Worm (Caenorhabditis elegans) whole organism, midembryonic: ENCODE data around the gene R04D3.2.

Experiments used
- T22C8.4 ChIP-seq: fragments of 200-800 bp; sonication (Bioruptor generic); IDR thresholded peaks from 2 replicates; pipeline ENCODE4 v1.3.6; 2022; ENCODE audit warnings: missing genetic modification characterization, missing compliant biosample characterization
- cog-1 ChIP-seq: sonication (generic microtip); optimal IDR thresholded peaks from 2 replicates; lab custom pipeline; 2016; ENCODE audit warnings: missing genetic modification characterization, missing compliant biosample characterization
- flt-1 ChIP-seq: fragments of 200-800 bp; sonication (Bioruptor generic); IDR thresholded peaks from 2 replicates; pipeline ENCODE4 v1.3.6; 2022; ENCODE audit warnings: missing genetic modification characterization, missing compliant biosample characterization
- klf-2 ChIP-seq: fragments of 200-800 bp; sonication (Bioruptor generic); conservative IDR thresholded peaks from 2 replicates; pipeline ENCODE4 v1.3.6; 2022; ENCODE audit warnings: missing genetic modification reagents, missing genetic modification characterization, missing compliant biosample characterization
- med-1 ChIP-seq: sonication (generic microtip); optimal IDR thresholded peaks from 2 replicates; lab custom pipeline; 2017; ENCODE audit warnings: missing genetic modification characterization, mild to moderate bottlenecking, missing compliant biosample characterization, antibody characterized with exemption, missing genetic modification reagents; ENCODE audit not compliant: insufficient read depth
- ref-1 ChIP-seq: fragments of 200-800 bp; sonication (Bioruptor generic); conservative IDR thresholded peaks from 2 replicates; pipeline ENCODE4 v1.3.6; 2022; ENCODE audit warnings: missing genetic modification reagents, missing genetic modification characterization, missing compliant biosample characterization
- tab-1 ChIP-seq: fragments of 200-800 bp; sonication (Bioruptor generic); IDR thresholded peaks from 2 replicates; pipeline ENCODE4 v1.3.6; 2022; ENCODE audit warnings: missing genetic modification characterization, missing compliant biosample characterization
- ztf-23 ChIP-seq: fragments of 200-800 bp; sonication (Bioruptor generic); IDR thresholded peaks from 2 replicates; pipeline ENCODE4 v1.3.6; 2022; ENCODE audit warnings: missing genetic modification reagents, missing genetic modification characterization, missing compliant biosample characterization
- ztf-29 ChIP-seq: fragments of 200-800 bp; sonication (Bioruptor generic); IDR thresholded peaks from 2 replicates; pipeline ENCODE4 v1.3.6; 2022; ENCODE audit warnings: missing genetic modification reagents, missing genetic modification characterization, missing compliant biosample characterization

R04D3.2 gene

DNA sequence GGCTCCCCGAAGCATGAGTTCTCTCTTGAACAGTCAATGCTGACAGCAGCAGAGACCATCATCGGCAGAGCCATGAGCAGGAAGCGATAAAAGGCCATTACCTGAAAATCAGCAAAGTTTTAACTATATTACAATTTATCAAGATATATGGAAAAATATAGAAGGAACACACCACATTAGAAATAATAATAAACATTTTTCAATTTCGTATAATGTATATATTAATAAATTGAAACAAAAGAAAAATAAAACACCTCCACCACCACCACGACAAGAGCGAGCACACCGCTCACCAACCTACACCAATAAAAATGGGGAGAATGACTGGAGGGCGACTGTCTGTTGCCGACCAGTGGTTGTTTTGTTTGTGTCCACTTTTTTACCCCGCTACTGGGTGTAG lies at the start of gene R04D3.2:
Gene R04D3.2 (minus strand): TSS at position 101 of the 400 bp plus-strand sequence.
- TF ChIP-seq klf-2 (no peak), T22C8.4 (no peak), ref-1 (GFP tag; lab: Robert Waterston, UW) (no peak), flt-1 (no peak), med-1 (GFP tag; lab: Kevin White, UChicago) (no peak), cog-1 (tag; lab: Kevin White, UChicago) (no peak), ztf-29 (no peak), tab-1 (GFP tag; lab: Robert Waterston, UW) (no peak), ztf-23 (GFP tag; lab: Robert Waterston, UW) (no peak)

DNA sequence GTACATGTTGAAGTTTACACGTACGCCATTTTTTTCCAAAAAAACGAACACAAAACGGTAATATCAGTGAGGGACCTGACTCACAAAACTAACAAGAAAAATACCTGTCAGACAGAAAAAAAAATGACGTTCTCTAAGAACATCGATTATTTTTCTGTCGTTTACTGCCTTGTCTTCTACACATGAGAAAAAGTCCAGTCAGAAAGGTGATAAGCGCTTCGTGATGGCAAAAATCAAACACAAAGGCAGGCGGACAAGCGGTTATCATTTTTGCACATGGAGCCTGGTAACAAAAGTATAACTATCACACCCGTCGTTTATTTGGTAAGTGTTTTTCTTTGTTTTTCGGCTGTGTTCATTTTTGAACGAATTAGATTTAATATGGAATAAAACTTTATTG lies 47.4 kb upstream of the R04D3.2 start, which contains the start of gene F46G10.4:
Gene F46G10.4 (plus strand): TSS at position 212 of the 400 bp plus-strand sequence.
- TF ChIP-seq med-1 (GFP tag; lab: Kevin White, UChicago) (no peak), flt-1 (no peak), klf-2 (no peak), T22C8.4 (no peak), cog-1 (tag; lab: Kevin White, UChicago) (no peak), tab-1 (GFP tag; lab: Robert Waterston, UW) (no peak), ztf-29 (no peak), ztf-23 (GFP tag; lab: Robert Waterston, UW) (no peak)

DNA sequence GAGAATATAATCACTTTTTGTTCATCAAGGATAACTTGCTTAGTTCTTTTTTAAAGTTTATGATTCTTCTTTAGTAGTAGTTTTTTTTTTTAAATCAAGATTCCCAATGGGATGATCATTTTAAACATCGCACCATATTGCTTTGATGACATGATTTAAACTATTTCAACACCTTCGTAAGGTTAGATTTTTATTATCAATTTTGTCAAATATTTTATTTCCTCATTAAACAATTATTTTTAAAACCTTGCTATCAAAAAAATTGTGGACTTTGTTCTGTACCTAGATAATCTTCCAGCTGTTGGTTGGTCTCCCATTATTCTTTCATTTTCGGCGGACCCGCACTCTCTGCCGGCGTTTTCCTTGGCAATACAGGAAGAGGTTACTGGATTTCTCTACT lies 45.0 kb upstream of the R04D3.2 start, which contains the start of gene sir-2.3:
Gene sir-2.3 (plus strand): TSS at position 301 of the 400 bp plus-strand sequence.
- TF ChIP-seq cog-1 (tag; lab: Kevin White, UChicago) (no peak), flt-1 (no peak)

DNA sequence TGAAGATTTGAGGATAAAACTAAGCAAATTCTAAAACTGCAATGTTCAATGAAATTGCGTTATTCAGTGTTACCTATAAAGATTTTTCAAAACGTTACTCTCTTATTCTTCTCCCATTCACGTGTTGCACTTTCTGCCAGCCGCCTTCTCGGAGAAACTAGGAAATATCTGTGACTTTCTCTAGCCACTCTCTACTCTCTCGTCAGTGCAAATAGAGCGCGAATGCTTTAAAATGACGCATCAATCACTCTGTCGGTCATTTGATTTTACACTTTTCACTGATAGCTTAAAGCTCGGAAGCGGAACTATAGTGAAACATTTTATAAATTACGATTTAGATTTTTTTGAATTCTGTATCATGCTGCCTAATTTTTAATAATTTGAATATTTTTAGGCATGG lies 42.4 kb upstream of the R04D3.2 start:
- TF ChIP-seq ztf-23 (GFP tag; lab: Robert Waterston, UW): no peak
- no peak for TF ChIP-seq klf-2
- TF ChIP-seq ref-1 (GFP tag; lab: Robert Waterston, UW): no peak

DNA sequence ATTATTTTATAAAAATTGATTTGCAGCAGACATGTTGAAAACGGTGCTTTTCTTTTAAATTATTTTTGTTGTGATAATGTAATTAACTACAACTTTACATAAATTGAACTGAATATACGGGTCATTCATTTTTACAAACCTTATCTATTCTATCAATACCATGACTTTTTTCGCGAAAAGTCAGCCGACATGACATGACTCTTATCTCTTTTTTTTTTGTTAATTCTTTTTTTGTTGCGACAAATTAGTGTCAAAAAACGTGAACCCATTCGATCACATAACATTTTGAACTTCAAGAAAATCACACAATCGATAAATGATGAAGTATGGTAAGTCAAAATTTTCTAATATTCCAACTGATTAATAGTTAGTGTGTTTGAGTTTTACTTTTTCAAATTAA lies 41.6 kb upstream of the R04D3.2 start, which contains the start of gene sir-2.2:
Gene sir-2.2 (plus strand): TSS at position 34 of the 400 bp plus-strand sequence.
- TF ChIP-seq ztf-23 (GFP tag; lab: Robert Waterston, UW): no peak
- no peak for TF ChIP-seq flt-1
- TF ChIP-seq ztf-29: no peak
- no peak for TF ChIP-seq ref-1 (GFP tag; lab: Robert Waterston, UW)
- no peak for TF ChIP-seq med-1 (GFP tag; lab: Kevin White, UChicago)
- TF ChIP-seq klf-2: no peak
- no peak for TF ChIP-seq cog-1 (tag; lab: Kevin White, UChicago)
- TF ChIP-seq tab-1 (GFP tag; lab: Robert Waterston, UW): no peak
- TF ChIP-seq T22C8.4: no peak

DNA sequence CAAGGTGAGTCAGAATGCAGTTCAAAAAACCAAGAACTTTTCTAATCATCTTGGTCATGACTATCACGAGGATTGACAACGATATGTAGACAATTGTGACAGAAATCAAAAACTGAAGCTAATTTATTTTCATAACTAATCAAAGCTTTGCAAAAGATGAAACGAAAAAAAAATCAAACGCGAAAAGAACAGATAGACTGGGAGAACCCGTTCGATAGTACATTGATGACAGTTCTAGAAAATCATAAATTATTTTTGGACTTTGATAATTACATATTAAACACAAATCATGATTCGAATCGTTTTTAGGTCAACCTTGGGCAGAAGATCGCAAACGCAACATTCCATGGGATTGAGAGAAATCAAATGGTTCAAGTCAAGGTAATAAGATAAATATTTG lies 38.6 kb upstream of the R04D3.2 start:
- TF ChIP-seq tab-1 (GFP tag; lab: Robert Waterston, UW) (no peak), ztf-23 (GFP tag; lab: Robert Waterston, UW) (no peak), T22C8.4 (no peak), klf-2 (no peak), flt-1 (no peak), med-1 (GFP tag; lab: Kevin White, UChicago) (no peak), ztf-29 (no peak), ref-1 (GFP tag; lab: Robert Waterston, UW) (no peak), cog-1 (tag; lab: Kevin White, UChicago) (no peak)

DNA sequence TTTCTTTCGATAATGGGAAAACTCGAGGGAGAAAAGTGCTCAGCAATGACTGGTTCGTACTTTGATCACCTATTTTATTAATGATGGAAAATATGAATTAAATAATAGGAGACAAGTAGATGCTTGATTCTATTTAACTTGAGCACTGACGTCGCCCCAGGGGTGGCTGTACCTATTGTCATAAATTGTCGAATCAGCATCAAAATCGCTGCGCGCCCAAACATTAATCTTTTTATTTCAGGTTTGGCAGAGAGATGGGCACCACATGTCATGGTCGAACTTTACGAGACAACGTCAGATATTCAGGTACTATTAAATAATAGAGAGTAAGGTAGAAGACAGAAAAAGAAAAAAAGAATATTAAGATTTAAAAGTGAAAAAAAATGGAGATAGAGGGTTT lies 37.9 kb upstream of the R04D3.2 start:
- no peak for TF ChIP-seq klf-2
- TF ChIP-seq cog-1 (tag; lab: Kevin White, UChicago): no peak
- no peak for TF ChIP-seq ztf-23 (GFP tag; lab: Robert Waterston, UW)
- no peak for TF ChIP-seq med-1 (GFP tag; lab: Kevin White, UChicago)
- no peak for TF ChIP-seq flt-1
- TF ChIP-seq ref-1 (GFP tag; lab: Robert Waterston, UW): no peak
- no peak for TF ChIP-seq ztf-29
- no peak for TF ChIP-seq T22C8.4
- no peak for TF ChIP-seq tab-1 (GFP tag; lab: Robert Waterston, UW)

DNA sequence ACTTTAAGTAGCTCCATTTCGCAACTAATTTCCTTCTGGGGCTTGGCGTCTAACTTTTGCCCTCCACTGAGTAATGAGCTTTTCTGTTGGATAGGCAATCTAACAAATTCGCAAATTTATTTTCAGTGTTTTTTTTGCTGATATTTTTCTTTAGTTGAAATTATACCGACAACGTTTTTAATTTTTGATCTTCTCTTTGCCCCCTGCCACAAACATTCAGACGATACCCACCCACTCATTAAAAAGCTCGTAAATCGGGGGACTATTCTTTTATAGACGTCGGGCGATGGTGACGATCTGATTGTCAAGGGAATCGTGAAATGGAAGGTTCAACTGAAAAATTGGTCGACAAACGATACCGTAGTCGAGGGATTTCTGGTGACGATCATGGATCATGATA lies 37.3 kb upstream of the R04D3.2 start:
- TF ChIP-seq cog-1 (tag; lab: Kevin White, UChicago): no peak
- TF ChIP-seq ztf-29: no peak
- TF ChIP-seq klf-2: no peak
- no peak for TF ChIP-seq T22C8.4
- TF ChIP-seq ztf-23 (GFP tag; lab: Robert Waterston, UW): no peak
- TF ChIP-seq med-1 (GFP tag; lab: Kevin White, UChicago): no peak
- no peak for TF ChIP-seq ref-1 (GFP tag; lab: Robert Waterston, UW)
- TF ChIP-seq tab-1 (GFP tag; lab: Robert Waterston, UW): no peak

DNA sequence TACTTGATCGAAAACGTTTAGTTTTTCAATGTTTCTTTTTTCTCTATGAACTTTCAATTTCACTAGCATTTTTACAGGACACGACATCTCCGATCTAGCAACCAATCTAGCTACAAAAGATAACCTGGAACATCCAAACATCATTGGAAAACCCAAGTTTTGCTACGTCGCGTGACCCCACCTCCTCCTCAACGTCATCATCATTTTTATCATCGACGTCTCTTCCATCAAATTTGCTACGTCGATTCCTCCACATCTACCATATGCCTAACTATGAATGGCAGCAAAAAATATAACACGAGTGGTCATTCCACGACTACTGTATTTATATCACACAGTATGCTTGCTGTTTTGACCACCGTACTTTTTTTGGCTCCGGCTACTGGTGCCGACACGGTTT lies 36.5 kb upstream of the R04D3.2 start, which contains the start of gene F46G10.2:
Gene F46G10.2 (plus strand): TSS at position 78 of the 400 bp plus-strand sequence.
- TF ChIP-seq ztf-29 (no peak), T22C8.4 (no peak), ztf-23 (GFP tag; lab: Robert Waterston, UW) (no peak), tab-1 (GFP tag; lab: Robert Waterston, UW) (no peak), med-1 (GFP tag; lab: Kevin White, UChicago) (no peak), klf-2 (no peak), ref-1 (GFP tag; lab: Robert Waterston, UW) (no peak), flt-1 (no peak), cog-1 (tag; lab: Kevin White, UChicago) (no peak)

DNA sequence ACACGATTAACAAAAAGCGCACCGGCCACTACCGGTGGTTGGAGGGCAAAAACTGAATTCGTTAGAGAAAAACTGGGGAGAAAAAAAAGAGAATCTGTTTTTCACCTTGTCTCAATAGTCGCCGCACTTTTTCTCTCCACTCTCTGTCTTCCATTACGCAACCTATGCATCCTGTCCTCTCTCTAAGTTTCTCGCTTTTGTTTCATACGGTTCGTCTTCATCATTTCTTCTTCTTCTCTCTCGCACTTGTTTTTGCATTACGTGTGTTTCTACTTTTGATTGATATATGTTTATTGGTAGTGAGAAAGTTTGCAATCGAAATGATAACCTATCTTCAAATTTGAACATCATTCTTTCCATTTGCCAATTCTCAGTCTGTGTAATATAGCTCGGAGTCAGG lies 34.1 kb upstream of the R04D3.2 start:
- TF ChIP-seq ref-1 (GFP tag; lab: Robert Waterston, UW) (no peak), tab-1 (GFP tag; lab: Robert Waterston, UW) (no peak)

DNA sequence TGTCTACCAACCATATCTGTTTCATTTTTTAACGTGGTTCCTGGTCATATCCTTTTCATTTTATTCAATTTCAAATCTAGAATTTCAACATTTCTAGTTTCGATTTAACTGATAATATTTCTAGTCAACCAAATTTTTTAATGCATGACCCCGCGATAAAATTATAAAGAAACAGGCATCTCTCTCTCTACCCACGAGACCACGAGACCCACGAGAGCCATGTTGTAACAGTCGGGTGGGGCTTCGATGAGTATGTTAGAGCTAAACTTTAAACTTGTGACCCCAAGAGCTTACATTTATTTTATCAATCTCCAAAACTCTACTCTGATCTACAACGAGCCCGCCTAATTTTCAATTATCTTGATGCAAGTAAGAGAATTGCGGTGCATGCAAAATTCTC lies 31.9 kb upstream of the R04D3.2 start:
- TF ChIP-seq ztf-23 (GFP tag; lab: Robert Waterston, UW) (no peak), tab-1 (GFP tag; lab: Robert Waterston, UW) (no peak), T22C8.4 (no peak), klf-2 (no peak), ztf-29 (no peak), med-1 (GFP tag; lab: Kevin White, UChicago) (no peak), flt-1 (no peak), ref-1 (GFP tag; lab: Robert Waterston, UW) (no peak), cog-1 (tag; lab: Kevin White, UChicago) (no peak)
